Worm (Caenorhabditis elegans) whole organism, young adult: ENCODE data around the gene F56D2.3.

Experiments used
- B0261.1 ChIP-seq: sonication (generic microtip); optimal IDR thresholded peaks from 2 replicates; lab custom pipeline; 2016; ENCODE audit warnings: mild to moderate bottlenecking, missing genetic modification characterization, moderate library complexity, missing compliant biosample characterization
- C17E4.6 ChIP-seq: fragments of 200-800 bp; sonication (Bioruptor generic); IDR thresholded peaks from 2 replicates; pipeline ENCODE4 v1.3.6; 2022; ENCODE audit warnings: missing genetic modification reagents, missing genetic modification characterization, missing compliant biosample characterization
- F33H1.4 ChIP-seq: fragments of 200-800 bp; sonication (Bioruptor generic); IDR thresholded peaks from 2 replicates; pipeline ENCODE4 v1.3.6; 2022; ENCODE audit warnings: missing genetic modification reagents, missing genetic modification characterization, missing compliant biosample characterization
- F49E8.2 ChIP-seq: sonication (generic microtip); optimal IDR thresholded peaks from 3 replicates; lab custom pipeline; 2017; ENCODE audit warnings: missing genetic modification characterization, mild to moderate bottlenecking, missing compliant biosample characterization, antibody characterized with exemption, moderate library complexity; ENCODE audit not compliant: insufficient read depth
- F55B11.4 ChIP-seq: sonication (generic microtip); optimal IDR thresholded peaks from 2 replicates; lab custom pipeline; 2016; ENCODE audit warnings: missing compliant biosample characterization, missing genetic modification characterization, borderline replicate concordance; ENCODE audit not compliant: insufficient read depth
- F57C9.4 ChIP-seq: sonication (generic microtip); optimal IDR thresholded peaks from 2 replicates; lab custom pipeline; 2017; ENCODE audit warnings: mild to moderate bottlenecking, missing genetic modification characterization, missing compliant biosample characterization
- K12H6.12 ChIP-seq: fragments of 200-800 bp; sonication (Bioruptor generic); optimal IDR thresholded peaks from 2 replicates; lab custom pipeline; 2018; ENCODE audit warnings: mild to moderate bottlenecking, missing genetic modification characterization, missing compliant biosample characterization
- Y53F4B.3 ChIP-seq: fragments of 200-800 bp; sonication (Bioruptor generic); IDR thresholded peaks from 2 replicates; pipeline ENCODE4 v1.3.6; 2022; ENCODE audit warnings: missing genetic modification reagents, missing genetic modification characterization, missing compliant biosample characterization
- ama-1 ChIP-seq, 3 experiments: fragments of 150-350 bp in 1 of 3; sonication (generic microtip) in 2 of 3; optimal IDR thresholded peaks; 2 replicates each; lab custom pipeline; 2014 to 2018; ENCODE audit warnings: missing biosample characterization in 2 of 3, missing genetic modification characterization in 2 of 3, missing genetic modification reagents in 2 of 3
- attf-5 ChIP-seq: fragments of 200-800 bp; sonication (Bioruptor generic); optimal IDR thresholded peaks from 2 replicates; lab custom pipeline; 2018; ENCODE audit warnings: mild to moderate bottlenecking, missing genetic modification characterization, missing compliant biosample characterization
- attf-6 ChIP-seq: fragments of 200-800 bp; sonication (Bioruptor generic); IDR thresholded peaks from 2 replicates; pipeline ENCODE4 v1.3.6; 2022; ENCODE audit warnings: missing genetic modification reagents, missing genetic modification characterization, missing compliant biosample characterization
- cebp-1 ChIP-seq, 2 experiments: fragments of 200-800 bp in 1 of 2; sonication (Bioruptor generic) in 1 of 2; sonication (generic microtip) in 1 of 2; IDR thresholded peaks in 1 of 2; optimal IDR thresholded peaks in 1 of 2; 2 replicates each; pipeline versions ENCODE4 v1.3.6 to Lab custom; 2017 to 2022; ENCODE audit warnings: missing compliant biosample characterization in 2 of 2, missing genetic modification characterization in 2 of 2, mild to moderate bottlenecking in 1 of 2, missing genetic modification reagents in 1 of 2, moderate library complexity in 1 of 2
- ceh-100 ChIP-seq: fragments of 200-800 bp; sonication (Bioruptor generic); IDR thresholded peaks from 2 replicates; pipeline ENCODE4 v1.3.6; 2022; ENCODE audit warnings: missing genetic modification reagents, missing genetic modification characterization, missing compliant biosample characterization
- ceh-27 ChIP-seq: fragments of 200-800 bp; sonication (Bioruptor generic); optimal IDR thresholded peaks from 2 replicates; lab custom pipeline; 2018; ENCODE audit warnings: mild to moderate bottlenecking, missing genetic modification characterization, moderate library complexity, missing compliant biosample characterization
- ceh-40 ChIP-seq: fragments of 200-800 bp; sonication (Bioruptor generic); IDR thresholded peaks from 2 replicates; pipeline ENCODE4 v1.3.6; 2022; ENCODE audit warnings: missing genetic modification characterization, missing compliant biosample characterization
- ceh-58 ChIP-seq: fragments of 200-800 bp; sonication (Bioruptor generic); IDR thresholded peaks from 2 replicates; pipeline ENCODE4 v1.3.6; 2022; ENCODE audit warnings: missing genetic modification characterization, missing compliant biosample characterization
- efl-1 ChIP-seq: fragments of 150-350 bp; optimal IDR thresholded peaks from 2 replicates; lab custom pipeline; 2014; ENCODE audit warnings: missing biosample characterization, missing genetic modification reagents, missing genetic modification characterization
- egl-44 ChIP-seq: fragments of 200-800 bp; sonication (Bioruptor generic); IDR thresholded peaks from 2 replicates; pipeline ENCODE4 v1.3.6; 2022; ENCODE audit warnings: missing genetic modification reagents, missing genetic modification characterization, missing compliant biosample characterization
- gei-17 ChIP-seq: fragments of 200-800 bp; sonication (Bioruptor generic); optimal IDR thresholded peaks from 2 replicates; lab custom pipeline; 2018; ENCODE audit warnings: mild to moderate bottlenecking, missing genetic modification characterization, missing compliant biosample characterization
- hlh-12 ChIP-seq: sonication (generic microtip); optimal IDR thresholded peaks from 2 replicates; lab custom pipeline; 2016; ENCODE audit warnings: missing genetic modification characterization, missing compliant biosample characterization
- hmg-1.2 ChIP-seq: fragments of 200-800 bp; sonication (Bioruptor generic); IDR thresholded peaks from 2 replicates; pipeline ENCODE4 v1.3.6; 2022; ENCODE audit warnings: missing genetic modification reagents, missing genetic modification characterization, missing compliant biosample characterization
- lag-1 ChIP-seq: fragments of 200-800 bp; sonication (Bioruptor generic); IDR thresholded peaks from 2 replicates; pipeline ENCODE4 v1.3.6; 2022; ENCODE audit warnings: missing genetic modification reagents, missing genetic modification characterization, missing compliant biosample characterization
- lir-1 ChIP-seq: fragments of 200-800 bp; sonication (Bioruptor generic); conservative IDR thresholded peaks from 2 replicates; pipeline ENCODE4 v1.3.6; 2022; ENCODE audit warnings: missing genetic modification reagents, missing genetic modification characterization, missing compliant biosample characterization
- lsl-1 ChIP-seq: fragments of 200-800 bp; sonication (Bioruptor generic); optimal IDR thresholded peaks from 2 replicates; lab custom pipeline; 2018; ENCODE audit warnings: mild to moderate bottlenecking, missing genetic modification characterization, moderate library complexity, missing compliant biosample characterization
- madf-6 ChIP-seq: fragments of 200-800 bp; sonication (Bioruptor generic); IDR thresholded peaks from 2 replicates; pipeline ENCODE4 v1.3.6; 2022; ENCODE audit warnings: missing genetic modification reagents, missing genetic modification characterization, missing compliant biosample characterization
- madf-8 ChIP-seq: fragments of 200-800 bp; sonication (Bioruptor generic); conservative IDR thresholded peaks from 2 replicates; pipeline ENCODE4 v1.3.6; 2022; ENCODE audit warnings: missing genetic modification reagents, missing genetic modification characterization, missing compliant biosample characterization
- mes-4 ChIP-seq: sonication (generic microtip); optimal IDR thresholded peaks from 2 replicates; lab custom pipeline; 2016; ENCODE audit warnings: missing genotype, missing genetic modification characterization, missing compliant biosample characterization
- nfyb-1 ChIP-seq: fragments of 200-800 bp; sonication (Bioruptor generic); IDR thresholded peaks from 2 replicates; pipeline ENCODE4 v1.3.6; 2022; ENCODE audit warnings: missing genetic modification reagents, missing genetic modification characterization, missing compliant biosample characterization
- nhr-80 ChIP-seq: sonication (generic microtip); optimal IDR thresholded peaks from 2 replicates; lab custom pipeline; 2016; ENCODE audit warnings: missing genetic modification characterization, missing compliant biosample characterization
- pha-4 ChIP-seq: fragments of 150-350 bp; sonication (generic microtip); optimal IDR thresholded peaks from 2 replicates; lab custom pipeline; 2014; ENCODE audit warnings: missing biosample characterization, missing genetic modification reagents, missing genetic modification characterization
- snpc-1.3 ChIP-seq: sonication (generic microtip); optimal IDR thresholded peaks from 2 replicates; lab custom pipeline; 2017; ENCODE audit warnings: missing genetic modification characterization, mild to moderate bottlenecking, missing compliant biosample characterization, antibody characterized with exemption, moderate library complexity, missing genotype, missing genetic modification reagents; ENCODE audit not compliant: insufficient read depth
- xnd-1 ChIP-seq: sonication (generic microtip); optimal IDR thresholded peaks from 2 replicates; lab custom pipeline; 2016; ENCODE audit warnings: missing genotype, missing genetic modification reagents, missing genetic modification characterization, missing compliant biosample characterization
- zfh-2 ChIP-seq: fragments of 200-800 bp; sonication (Bioruptor generic); conservative IDR thresholded peaks from 2 replicates; pipeline ENCODE4 v1.3.6; 2022; ENCODE audit warnings: missing genetic modification reagents, missing genetic modification characterization, missing compliant biosample characterization
- ztf-6 ChIP-seq: fragments of 200-800 bp; sonication (Bioruptor generic); IDR thresholded peaks from 2 replicates; pipeline ENCODE4 v1.3.6; 2022; ENCODE audit warnings: missing genetic modification reagents, missing genetic modification characterization, missing compliant biosample characterization

F56D2.3 gene

DNA sequence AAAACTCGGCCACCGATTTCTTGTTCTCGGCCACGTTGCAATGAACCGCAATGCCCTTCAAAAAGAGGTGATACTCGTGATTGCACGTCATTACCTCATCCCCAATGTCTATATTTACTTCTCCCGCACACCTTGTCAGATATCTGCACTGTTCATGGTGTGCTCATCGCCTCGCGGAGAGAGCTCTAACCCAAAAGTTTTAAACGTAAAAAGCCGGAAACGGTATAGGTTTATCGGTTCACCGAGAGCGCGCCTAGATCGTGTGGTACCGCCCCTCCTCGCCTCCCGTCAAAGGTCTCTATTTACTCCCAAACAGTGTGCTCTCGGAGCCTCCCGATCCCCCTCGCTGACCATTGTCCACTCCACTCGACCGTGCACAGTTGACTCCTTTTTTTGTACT lies at the start of gene F56D2.3:
TSS of gene F56D2.3 (plus strand) at position 301 of the 400 bp plus-strand sequence.
- TF ChIP-seq zfh-2 (GFP tag; lab: Robert Waterston, UW) = peak; percentile 35; the same call in 1 of the 2 replicates
- no peak for TF ChIP-seq hmg-1.2 (GFP tag; lab: Robert Waterston, UW)
- 0 out of 2 replicates have a peak, but pooled peaks have one; percentile 9 for TF ChIP-seq ceh-58

DNA sequence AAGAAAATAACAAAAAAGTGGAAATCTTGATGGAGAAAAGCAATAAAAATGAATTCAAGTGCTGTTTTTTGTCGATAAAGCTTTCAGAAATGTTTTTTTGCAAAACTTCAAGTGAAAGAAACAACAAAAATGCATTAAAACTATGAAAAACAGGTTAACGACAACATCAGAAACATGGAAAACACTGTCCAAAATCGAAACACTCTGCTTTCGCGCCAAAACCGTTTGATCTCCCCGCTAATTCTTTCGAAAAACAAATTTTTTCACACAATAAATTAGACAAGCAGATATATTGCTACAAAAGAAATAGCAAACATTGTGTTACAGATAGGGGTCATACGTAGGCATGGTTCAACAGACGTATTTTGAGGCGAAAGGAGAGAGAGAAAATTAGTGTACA lies 43.0 kb upstream of the F56D2.3 start:
- TF ChIP-seq efl-1 = peak; percentile 80
- TF ChIP-seq F33H1.4 = 0 out of 2 replicates have a peak, but pooled peaks have one; percentile 38
- peak; percentile 6 for TF ChIP-seq xnd-1 (tag; lab: Kevin White, UChicago)
- peak; percentile 79 for TF ChIP-seq madf-6
- TF ChIP-seq ceh-100 (GFP tag; lab: Robert Waterston, UW) = no peak
- 0 out of 2 replicates have a peak, but pooled peaks have one; percentile 10 for TF ChIP-seq madf-8
- no peak for TF ChIP-seq nhr-80 (tag; lab: Kevin White, UChicago)
- peak; percentile 67 for TF ChIP-seq F49E8.2 (tag; lab: Kevin White, UChicago)

DNA sequence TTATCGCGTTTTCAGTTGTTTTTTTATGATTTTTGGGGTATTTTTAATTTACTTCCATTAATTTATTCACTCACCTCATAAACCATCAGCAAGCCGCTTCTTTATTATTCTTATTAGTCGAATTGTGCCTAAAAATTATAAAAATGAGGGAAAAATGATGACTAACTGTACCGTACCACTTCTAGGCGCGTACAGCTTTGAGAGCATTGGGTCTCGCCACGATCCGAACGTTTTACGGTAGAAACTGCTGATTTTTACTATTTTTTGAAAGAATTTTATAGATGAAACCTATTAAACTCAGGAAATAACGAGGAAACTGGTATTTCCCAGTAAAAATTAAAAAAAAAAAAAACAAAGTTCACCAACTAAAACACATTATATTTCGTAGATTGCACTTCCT lies 41.7 kb upstream of the F56D2.3 start, which contains the start of gene D1044.6:
TSS of gene D1044.6 (minus strand) at position 128 of the 400 bp plus-strand sequence.
- peak; percentile 81 for TF ChIP-seq F33H1.4
- no peak for TF ChIP-seq C17E4.6 (GFP tag; lab: Robert Waterston, UW)
- TF ChIP-seq xnd-1 (tag; lab: Kevin White, UChicago) = peak; percentile 71
- TF ChIP-seq snpc-1.3 (tag; lab: Kevin White, UChicago) = peak; percentile 2
- peak; percentile 49 for TF ChIP-seq madf-8
- TF ChIP-seq lsl-1 (GFP tag; lab: Kevin White, UChicago) = peak; percentile 79
- TF ChIP-seq gei-17 (GFP tag; lab: Kevin White, UChicago) = no peak
- peak; percentile 8 for TF ChIP-seq nhr-80 (tag; lab: Kevin White, UChicago)
- TF ChIP-seq ztf-6 (GFP tag; lab: Robert Waterston, UW) = no peak
- TF ChIP-seq egl-44 (GFP tag; lab: Robert Waterston, UW) = no peak
- TF ChIP-seq attf-5 (GFP tag; lab: Kevin White, UChicago) = no peak
- no peak for TF ChIP-seq ama-1 (optimal IDR thresholded peaks at IDR 0.05; lab: Kevin White, UChicago)
- no peak for TF ChIP-seq ama-1 (GFP tag; optimal IDR thresholded peaks at IDR 0.05; lab: Kevin White, UChicago)
- peak; percentile 78 for TF ChIP-seq madf-6
- TF ChIP-seq, all 124 proteins: peak for 7

DNA sequence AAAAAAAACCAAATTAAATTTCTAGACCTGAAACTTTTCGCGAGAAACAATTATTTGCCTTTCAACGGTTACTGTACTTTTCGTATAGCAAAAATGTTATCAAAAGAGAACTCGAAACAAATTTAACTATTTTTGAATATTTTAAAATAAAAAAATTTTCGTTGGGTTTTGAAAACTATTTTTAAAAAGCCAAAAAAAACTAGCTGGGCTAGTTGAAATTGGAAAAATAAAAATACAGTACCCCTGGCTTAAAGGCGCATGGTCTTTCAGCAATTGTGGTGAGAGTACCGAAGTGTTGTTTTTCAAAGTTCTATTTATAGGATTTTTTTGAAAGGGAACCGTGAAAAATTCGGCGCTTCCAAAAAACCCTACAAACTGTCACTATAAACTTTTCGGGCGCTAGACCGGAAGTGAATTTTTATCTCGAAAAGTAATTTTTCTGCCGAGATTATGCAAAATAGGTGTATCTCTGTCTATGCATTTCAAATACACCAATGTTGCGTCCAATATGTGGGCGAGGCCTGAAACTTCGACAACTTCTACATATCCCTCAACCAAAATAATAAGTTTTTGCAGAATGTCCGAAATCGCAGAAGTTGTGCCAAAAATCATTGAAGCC lies 40.9 kb upstream of the F56D2.3 start, which contains the start of gene D1044.1:
TSS of gene D1044.1 (plus strand) at position 569 of the 619 bp plus-strand sequence.
- TF ChIP-seq pha-4 (tag; lab: Kevin White, UChicago) (no peak), ceh-27 (GFP tag; lab: Kevin White, UChicago) (no peak), lag-1 (GFP tag; lab: Robert Waterston, UW) (no peak), lsl-1 (GFP tag; lab: Kevin White, UChicago) (peak; percentile 87), ceh-58 (no peak), madf-8 (peak; percentile 44), B0261.1 (tag; lab: Kevin White, UChicago) (no peak), madf-6 (peak; percentile 77), mes-4 (tag; lab: Kevin White, UChicago) (no peak), K12H6.12 (tag; lab: Kevin White, UChicago) (no peak), hlh-12 (tag; lab: Kevin White, UChicago) (no peak), xnd-1 (tag; lab: Kevin White, UChicago) (peak; percentile 27), ceh-40 (GFP tag; lab: Robert Waterston, UW) (no peak), Y53F4B.3 (GFP tag; lab: Robert Waterston, UW) (no peak)

DNA sequence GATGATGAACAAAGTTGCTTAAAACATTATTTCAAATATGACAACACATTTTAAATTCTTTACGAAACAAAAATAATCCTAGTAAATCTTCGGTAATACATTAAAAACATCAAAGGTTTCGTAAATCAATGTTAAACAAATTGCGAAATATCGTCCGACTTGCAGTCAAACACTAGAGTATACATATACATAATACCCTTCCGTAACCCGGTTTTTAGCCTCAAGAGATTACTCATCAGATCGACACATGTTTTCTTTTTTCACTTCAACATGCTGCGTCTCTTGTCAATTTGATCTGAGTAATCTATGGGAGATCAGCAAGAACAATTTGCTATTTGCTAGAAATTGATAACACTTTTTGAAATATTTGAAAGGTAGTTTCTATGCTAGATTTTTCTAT lies 38.4 kb upstream of the F56D2.3 start:
- TF ChIP-seq nfyb-1 (GFP tag; lab: Robert Waterston, UW) = no peak
- no peak for TF ChIP-seq attf-6 (GFP tag; lab: Robert Waterston, UW)
- TF ChIP-seq F55B11.4 (tag; lab: Kevin White, UChicago) = no peak
- no peak for TF ChIP-seq lir-1
- TF ChIP-seq F57C9.4 (tag; lab: Kevin White, UChicago) = no peak
- peak; percentile 61; the same call in 1 of the 2 replicates for TF ChIP-seq cebp-1 (GFP tag; IDR thresholded peaks at IDR 0.05; lab: Robert Waterston, UW)
- TF ChIP-seq cebp-1 (tag; optimal IDR thresholded peaks at IDR 0.05; lab: Kevin White, UChicago) = peak; percentile 92
